Worm (Caenorhabditis elegans): ENCODE measurements around the gene clhm-1.

- TF ChIP-seq scrt-1 (GFP tag; IDR thresholded peaks at IDR 0.05) (no peak), ama-1 (optimal IDR thresholded peaks at IDR 0.05) (no peak), ets-7 (tag; optimal IDR thresholded peaks at IDR 0.05) (no peak), pes-1 (GFP tag; IDR thresholded peaks at IDR 0.05) (no peak), tbx-11 (GFP tag; IDR thresholded peaks at IDR 0.05) (no peak), hmg-4 (GFP tag; optimal IDR thresholded peaks at IDR 0.05) (no peak), ceh-13 (GFP tag; optimal IDR thresholded peaks at IDR 0.05) (no peak), flt-1 (GFP tag; IDR thresholded peaks at IDR 0.05) (no peak), tbx-37 (GFP tag; conservative IDR thresholded peaks at IDR 0.05) (no peak), aly-1 (tag; optimal IDR thresholded peaks at IDR 0.05) (no peak), ceh-36 (tag; optimal IDR thresholded peaks at IDR 0.05) (no peak), tra-4 (tag; optimal IDR thresholded peaks at IDR 0.05) (no peak)
These were observed 7.2 kb downstream of the clhm-1 start, which contains the start of gene aff-1 for ce11 chrII:6863652-6864051.
